Fruit fly (Drosophila melanogaster): ENCODE data around the gene CG8043.

CG8043 gene

DNA sequence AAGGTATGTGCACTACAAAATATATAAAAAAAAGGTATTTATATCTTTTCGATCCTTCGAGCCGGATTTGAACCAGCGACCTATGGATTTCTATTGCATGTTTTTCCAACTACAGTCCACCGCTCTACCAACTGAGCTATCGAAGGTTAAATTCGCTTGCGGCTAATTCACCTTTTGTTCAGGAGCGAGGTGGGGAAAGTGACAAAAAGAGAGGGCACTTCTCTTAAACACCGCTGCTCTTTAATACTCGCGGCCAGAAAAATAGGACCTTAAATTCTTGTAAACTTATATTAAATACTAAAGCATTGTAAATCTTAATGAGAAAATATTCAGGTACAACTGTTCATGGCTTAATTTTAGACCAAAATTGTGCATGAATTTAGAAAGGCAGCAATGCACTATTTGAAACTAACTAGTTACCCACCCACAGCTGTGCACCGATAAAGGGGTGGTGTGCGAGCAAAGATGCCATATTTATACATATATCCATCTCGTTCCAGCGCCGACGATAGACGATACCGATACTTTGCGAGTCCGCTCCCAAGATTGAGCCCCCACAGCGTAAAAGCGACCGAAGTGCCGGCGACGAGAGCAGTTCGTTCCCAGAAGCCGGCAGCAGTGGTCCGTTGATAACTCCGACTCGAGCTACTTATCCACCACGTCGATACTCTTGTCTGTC lies 7.5 kb upstream of the CG8043 start (continued):
- TF ChIP-seq Deaf1 (tag; optimal IDR thresholded peaks at IDR 0.05) (peak; percentile 95), psq (GFP tag; optimal IDR thresholded peaks at IDR 0.05) (peak; percentile 88), aop (GFP tag; IDR thresholded peaks at IDR 0.05) (peak; percentile 83), btn (GFP tag; optimal IDR thresholded peaks at IDR 0.05) (peak; percentile 95), danr (GFP tag; IDR thresholded peaks at IDR 0.05) (peak; percentile 89), Max (GFP tag; optimal IDR thresholded peaks at IDR 0.05) (peak; percentile 98), Bteb2 (GFP tag; optimal IDR thresholded peaks at IDR 0.05) (peak; percentile 97), NC2α (GFP tag; optimal IDR thresholded peaks at IDR 0.05) (peak; percentile 97), CG30431 (GFP tag; optimal IDR thresholded peaks at IDR 0.05) (peak; percentile 96), Hand (GFP tag; optimal IDR thresholded peaks at IDR 0.05) (peak; percentile 98), CG8924 (tag; optimal IDR thresholded peaks at IDR 0.05) (peak; percentile 99), dysf (GFP tag; IDR thresholded peaks at IDR 0.05) (peak; percentile 97), mam (GFP tag; optimal IDR thresholded peaks at IDR 0.05) (peak; percentile 98), dpn (GFP tag; optimal IDR thresholded peaks at IDR 0.05) (peak; percentile 98), CG11398 (GFP tag; optimal IDR thresholded peaks at IDR 0.05) (peak; percentile 96), Hr78 (GFP tag; optimal IDR thresholded peaks at IDR 0.05) (peak in 1 of 2 experiments; percentile 89), vfl (GFP tag; optimal IDR thresholded peaks at IDR 0.05) (peak; percentile 94), CG4360 (GFP tag; IDR thresholded peaks at IDR 0.05) (peak; percentile 86), CG4820 (GFP tag; optimal IDR thresholded peaks at IDR 0.05) (peak; percentile 97), CG10654 (GFP tag; optimal IDR thresholded peaks at IDR 0.05) (peak; percentile 96), BEAF-32 (GFP tag; optimal IDR thresholded peaks at IDR 0.05) (peak; percentile 72), CG15696 (tag; optimal IDR thresholded peaks at IDR 0.05) (peak; percentile 93), CG3163 (GFP tag; optimal IDR thresholded peaks at IDR 0.05) (peak; percentile 100), fd96Cb (tag; optimal IDR thresholded peaks at IDR 0.05) (peak; percentile 97), Neu2 (GFP tag; optimal IDR thresholded peaks at IDR 0.05; ENCODE audit: borderline replicate concordance) (peak; percentile 83), CG3847 (GFP tag; IDR thresholded peaks at IDR 0.05) (peak; percentile 95), CG11504 (tag; optimal IDR thresholded peaks at IDR 0.05) (peak; percentile 97), YL-1 (GFP tag; optimal IDR thresholded peaks at IDR 0.05) (peak; percentile 88), ken (GFP tag; IDR thresholded peaks at IDR 0.05) (peak; percentile 96), CG6254 (GFP tag; optimal IDR thresholded peaks at IDR 0.05) (peak; percentile 97), CG6813 (GFP tag; optimal IDR thresholded peaks at IDR 0.05) (peak; percentile 99), CG11093 (GFP tag; IDR thresholded peaks at IDR 0.05) (peak; percentile 90), schlank (tag; optimal IDR thresholded peaks at IDR 0.05) (peak; percentile 96), gsb-n (tag; optimal IDR thresholded peaks at IDR 0.05) (peak; percentile 98), caup (GFP tag; optimal IDR thresholded peaks at IDR 0.05; ENCODE audit: severe bottlenecking) (peak; percentile 98), Dad (GFP tag; optimal IDR thresholded peaks at IDR 0.05) (peak; percentile 97), CG6654 (GFP tag; optimal IDR thresholded peaks at IDR 0.05) (peak; percentile 89), Ets97D (GFP tag; optimal IDR thresholded peaks at IDR 0.05) (peak; percentile 92), Dll (GFP tag; IDR thresholded peaks at IDR 0.05; ENCODE audit: partially characterized antibody) (peak; percentile 72; the same call in 2 of the 4 replicates), CG2202 (tag; optimal IDR thresholded peaks at IDR 0.05) (peak; percentile 98), CG32767 (GFP tag; IDR thresholded peaks at IDR 0.05) (peak; percentile 97), Opbp (GFP tag; IDR thresholded peaks at IDR 0.05; ENCODE audit: partially characterized antibody) (peak; percentile 96), CG7357 (GFP tag; IDR thresholded peaks at IDR 0.05) (peak; percentile 87), Atf6 (GFP tag; IDR thresholded peaks at IDR 0.05) (peak; percentile 97), CG12236 (GFP tag; optimal IDR thresholded peaks at IDR 0.05) (peak; percentile 95), CG14965 (GFP tag; optimal IDR thresholded peaks at IDR 0.05; ENCODE audit: borderline replicate concordance) (peak; percentile 80), CG2712 (tag; optimal IDR thresholded peaks at IDR 0.05) (peak; percentile 99), ftz-f1 (GFP tag; optimal IDR thresholded peaks at IDR 0.05) (peak; percentile 88), CG2875 (GFP tag; optimal IDR thresholded peaks at IDR 0.05) (peak; percentile 98)
